Fruit fly (Drosophila melanogaster) whole organism, wandering third instar larva: ENCODE results near the gene Peritrophin-15b.

Experiments
- CG32264 ChIP-seq: fragments of 200-800 bp; sonication (Bioruptor generic); optimal IDR thresholded peaks from 2 replicates; lab custom pipeline; 2016; ENCODE audit warnings: missing biosample characterization, missing genetic modification characterization
- CG9705 ChIP-seq: fragments of 200-800 bp; sonication (Bioruptor generic); optimal IDR thresholded peaks from 2 replicates; lab custom pipeline; 2018; ENCODE audit warnings: missing biosample characterization, mild to moderate bottlenecking, missing genetic modification characterization
- CrebA ChIP-seq: fragments of 200-800 bp; sonication (Bioruptor generic); optimal IDR thresholded peaks from 2 replicates; lab custom pipeline; 2016; ENCODE audit warnings: missing biosample characterization, mild to moderate bottlenecking, missing genetic modification characterization, borderline replicate concordance
- Dfd ChIP-seq: fragments of >200 bp; optimal IDR thresholded peaks from 2 replicates; lab custom pipeline; 2017; ENCODE audit warnings: missing biosample characterization, missing genetic modification characterization
- Dif ChIP-seq: fragments of 200-275, 200-300 bp; sonication (Bioruptor generic); optimal IDR thresholded peaks from 2 replicates; lab custom pipeline; 2018; ENCODE audit warnings: missing biosample characterization, missing genetic modification characterization; ENCODE audit not compliant: partially characterized antibody
- HLH106 ChIP-seq: fragments of 200-800 bp; optimal IDR thresholded peaks from 3 replicates; lab custom pipeline; 2019; ENCODE audit warnings: missing biosample characterization, mild to moderate bottlenecking, missing genetic modification characterization, moderate library complexity
- Hr78 ChIP-seq: fragments of >200 bp; optimal IDR thresholded peaks from 2 replicates; lab custom pipeline; 2017; ENCODE audit warnings: missing biosample characterization, missing genetic modification characterization
- Hr83 ChIP-seq: fragments of 200-300 bp; sonication (Bioruptor generic); optimal IDR thresholded peaks from 2 replicates; lab custom pipeline; 2016; ENCODE audit warnings: missing biosample characterization, mild to moderate bottlenecking, missing genetic modification characterization, moderate library complexity; ENCODE audit not compliant: poor library complexity, severe bottlenecking
- Jra ChIP-seq: sonication (Bioruptor generic); optimal IDR thresholded peaks from 2 replicates; lab custom pipeline; 2016; ENCODE audit warnings: missing biosample characterization, missing genetic modification characterization
- Mio ChIP-seq: sonication (Bioruptor generic); optimal IDR thresholded peaks from 2 replicates; lab custom pipeline; 2016; ENCODE audit warnings: missing biosample characterization, missing genetic modification characterization
- Myc ChIP-seq: fragments of >200 bp; optimal IDR thresholded peaks from 2 replicates; lab custom pipeline; 2017
- N ChIP-seq: fragments of >200 bp; optimal IDR thresholded peaks from 2 replicates; lab custom pipeline; 2018; ENCODE audit warnings: missing biosample characterization, missing external identifiers, missing genetic modification characterization
- Sp1 ChIP-seq: fragments of 200-800 bp; sonication (Bioruptor generic); optimal IDR thresholded peaks from 3 replicates; lab custom pipeline; 2019; ENCODE audit warnings: missing biosample characterization, mild to moderate bottlenecking, missing genetic modification characterization, moderate library complexity
- brk ChIP-seq: fragments of 200-800 bp; sonication (Bioruptor generic); optimal IDR thresholded peaks from 2 replicates; lab custom pipeline; 2016; ENCODE audit warnings: missing biosample characterization, mild to moderate bottlenecking, missing genetic modification characterization
- dl ChIP-seq, 2 experiments: fragments of 175-275, 200-275 bp in 1 of 2; fragments of 200-275 bp in 1 of 2; sonication (Bioruptor generic); optimal IDR thresholded peaks; lab custom pipeline; 2018; ENCODE audit warnings: mild to moderate bottlenecking in 2 of 2, missing biosample characterization in 2 of 2, missing genetic modification characterization in 2 of 2, moderate library complexity in 2 of 2; ENCODE audit not compliant: partially characterized antibody in 2 of 2, insufficient read depth in 1 of 2
- dsf ChIP-seq: sonication (Bioruptor generic); optimal IDR thresholded peaks from 2 replicates; lab custom pipeline; 2016; ENCODE audit warnings: missing biosample characterization, missing genetic modification characterization, borderline replicate concordance
- ey ChIP-seq: fragments of 200-800 bp; sonication (Bioruptor generic); optimal IDR thresholded peaks from 2 replicates; lab custom pipeline; 2016; ENCODE audit warnings: missing biosample characterization, missing genetic modification characterization
- foxo ChIP-seq, 2 experiments: fragments of 200-800 bp; sonication (Bioruptor generic); optimal IDR thresholded peaks; 2 replicates in 1 of 2; 3 replicates in 1 of 2; lab custom pipeline; 2016 to 2017; ENCODE audit warnings: missing biosample characterization in 2 of 2, missing genetic modification characterization in 2 of 2
- fru ChIP-seq: fragments of 200-800 bp; sonication (Bioruptor generic); optimal IDR thresholded peaks from 3 replicates; lab custom pipeline; 2016; ENCODE audit warnings: missing biosample characterization, mild to moderate bottlenecking, missing genetic modification characterization
- jim ChIP-seq: fragments of 175-275, 200-325 bp; sonication (Bioruptor generic); optimal IDR thresholded peaks from 2 replicates; lab custom pipeline; 2016; ENCODE audit warnings: missing biosample characterization, mild to moderate bottlenecking, missing genetic modification characterization
- pan ChIP-seq: fragments of >200 bp; optimal IDR thresholded peaks from 2 replicates; lab custom pipeline; 2017
- psq ChIP-seq: fragments of 200-800 bp; sonication (Bioruptor generic); optimal IDR thresholded peaks from 3 replicates; lab custom pipeline; 2017; ENCODE audit warnings: missing biosample characterization, mild to moderate bottlenecking, missing genetic modification characterization, moderate library complexity
- rgr ChIP-seq: fragments of 200-800 bp; sonication (Bioruptor generic); optimal IDR thresholded peaks from 3 replicates; lab custom pipeline; 2016; ENCODE audit warnings: missing biosample characterization, mild to moderate bottlenecking, missing genetic modification characterization
- sage ChIP-seq: fragments of 200-800 bp; sonication (Bioruptor generic); optimal IDR thresholded peaks from 2 replicates; lab custom pipeline; 2016; ENCODE audit warnings: missing biosample characterization, mild to moderate bottlenecking, missing genetic modification characterization
- sv ChIP-seq: fragments of 200-800 bp; sonication (Bioruptor generic); optimal IDR thresholded peaks from 3 replicates; lab custom pipeline; 2016; ENCODE audit warnings: missing biosample characterization, missing genetic modification characterization
- tai ChIP-seq: sonication (Bioruptor generic); optimal IDR thresholded peaks from 2 replicates; lab custom pipeline; 2016; ENCODE audit warnings: missing biosample characterization, missing genetic modification characterization
- usp ChIP-seq: fragments of >200 bp; optimal IDR thresholded peaks from 2 replicates; lab custom pipeline; 2017; ENCODE audit warnings: missing biosample characterization, missing genetic modification characterization
- woc ChIP-seq: sonication (Bioruptor generic); optimal IDR thresholded peaks from 2 replicates; lab custom pipeline; 2016; ENCODE audit warnings: missing biosample characterization, mild to moderate bottlenecking, missing genetic modification characterization

The Peritrophin-15b gene

dm6 chr2L:8399863-8400598 lies 5.3 kb upstream of the Peritrophin-15b start, which contains the start of gene CG31898:
Gene CG31898 (plus strand): TSS chr2L:8400421.
- TF ChIP-seq foxo (GFP tag; optimal IDR thresholded peaks at IDR 0.05; lab: Kevin White, UChicago): no peak
- peak; percentile 26 for TF ChIP-seq sage (GFP tag; lab: Kevin White, UChicago)
- TF ChIP-seq, all 38 proteins: peak for 1

DNA sequence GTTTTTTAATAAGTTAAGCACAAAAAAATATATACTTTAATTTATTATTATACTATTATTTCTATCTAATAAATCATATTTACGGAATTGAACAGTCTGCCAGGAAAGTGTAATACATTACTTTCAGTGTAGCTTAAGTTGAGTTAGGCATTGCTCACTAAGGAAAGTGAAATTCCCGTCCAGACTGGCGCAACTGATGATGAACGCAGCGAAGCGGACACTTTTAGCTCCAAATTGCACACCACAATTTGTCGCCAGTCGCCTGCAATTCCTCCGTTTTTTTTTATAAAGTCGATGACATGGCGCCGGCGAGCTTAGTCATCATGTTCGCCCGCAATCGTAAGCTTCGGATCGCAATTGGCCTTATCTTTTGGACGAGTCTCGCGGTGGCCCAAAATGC lies 4.0 kb upstream of the Peritrophin-15b start, which contains the start of gene CG13386:
CG13386 (plus strand) TSS at position 301 of the 400 bp plus-strand sequence.
- TF ChIP-seq brk (no peak), rgr (GFP tag; lab: Kevin White, UChicago) (no peak), Sp1 (GFP tag; lab: Kevin White, UChicago) (no peak)

DNA sequence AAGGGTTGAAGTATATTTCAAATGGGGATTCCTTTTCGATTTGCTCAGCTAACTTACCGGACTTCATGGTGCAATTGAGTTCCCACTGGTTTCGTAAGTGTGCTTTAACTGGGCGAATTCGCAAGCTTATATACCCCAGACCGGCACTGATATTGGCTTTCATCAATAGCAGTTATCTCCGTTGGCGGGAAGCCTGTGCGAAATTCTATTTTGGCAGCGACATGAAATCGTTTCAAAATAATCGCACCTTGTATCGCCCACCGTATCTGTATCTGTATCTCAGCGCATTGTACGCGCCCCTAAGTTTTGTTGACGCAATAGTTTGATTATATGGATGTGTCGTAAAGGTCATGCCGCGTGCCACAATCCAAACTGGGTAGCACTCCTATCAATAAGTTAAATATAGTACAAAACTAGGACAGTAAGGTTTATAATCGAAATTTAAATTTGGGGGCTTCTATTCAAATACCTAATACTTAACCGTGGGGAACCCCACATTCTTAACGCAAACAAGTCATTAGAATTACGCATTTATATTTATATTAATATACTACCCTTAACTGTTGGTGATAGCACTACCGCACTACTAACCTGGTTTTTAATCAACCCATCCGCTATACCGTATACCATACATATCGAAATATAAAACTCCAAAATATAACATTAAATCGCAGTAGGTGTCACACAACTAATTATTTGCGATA lies 1.4 kb upstream of the Peritrophin-15b start, which contains the start of the genes Peritrophin-15a and CG13385:
Peritrophin-15a (minus strand) TSS at position 101 of the 704 bp plus-strand sequence.
CG13385 (plus strand) TSS at position 654 of the 704 bp plus-strand sequence.
- no peak for TF ChIP-seq Myc (lab: Kevin White, UChicago)
- TF ChIP-seq pan (lab: Kevin White, UChicago): no peak
- TF ChIP-seq rgr (GFP tag; lab: Kevin White, UChicago): no peak
- TF ChIP-seq CrebA (GFP tag; lab: Kevin White, UChicago): no peak
- no peak for TF ChIP-seq N (GFP tag; lab: Kevin White, UChicago)
- TF ChIP-seq dsf (GFP tag; lab: Kevin White, UChicago): no peak
- no peak for TF ChIP-seq Mio
- no peak for TF ChIP-seq sv
- no peak for TF ChIP-seq foxo (GFP tag; optimal IDR thresholded peaks at IDR 0.05; lab: Kevin White, UChicago)
- no peak for TF ChIP-seq Dfd

DNA sequence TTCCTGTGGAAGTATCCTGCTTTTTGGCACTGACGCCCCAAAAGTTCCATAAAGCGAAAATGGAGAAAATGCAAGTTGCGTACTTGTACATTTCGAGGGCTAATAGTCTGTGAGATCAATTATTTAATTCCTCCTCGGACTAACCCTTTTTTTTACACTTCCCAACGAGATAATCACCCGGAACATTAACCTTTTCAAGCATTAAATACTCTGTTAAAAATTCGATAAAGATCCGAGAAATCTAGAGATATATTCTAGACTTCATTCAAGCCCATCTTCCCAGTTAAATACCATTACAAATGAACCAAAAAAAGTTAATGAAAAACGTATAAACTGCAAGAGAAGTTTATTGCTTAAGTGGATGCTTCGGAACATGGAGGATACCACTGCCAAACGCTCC lies 560 bp downstream of the Peritrophin-15b start, which contains the start of gene lectin-29Ca:
lectin-29Ca (minus strand) TSS at position 101 of the 400 bp plus-strand sequence.
- TF ChIP-seq HLH106 (tag; lab: Kevin White, UChicago) (no peak), CG9705 (GFP tag; lab: Kevin White, UChicago) (no peak), sage (GFP tag; lab: Kevin White, UChicago) (no peak), N (GFP tag; lab: Kevin White, UChicago) (no peak), Hr78 (GFP tag; lab: Kevin White, UChicago) (no peak), ey (no peak), foxo (GFP tag; optimal IDR thresholded peaks at IDR 0.05; lab: Kevin White, UChicago) (no peak), CG32264 (no peak), brk (no peak), woc (GFP tag; lab: Kevin White, UChicago) (no peak), dl (GFP tag; optimal IDR thresholded peaks at IDR 0.05; lab: Kevin White, UChicago; ENCODE audit: insufficient read depth in 1 of 2, partially characterized antibody in 2 of 2) (no peak), Dif (no peak), pan (lab: Kevin White, UChicago) (no peak)

- TF ChIP-seq CG9705 (GFP tag; lab: Kevin White, UChicago): no peak
- TF ChIP-seq psq (GFP tag; lab: Kevin White, UChicago): no peak
- no peak for TF ChIP-seq Jra (GFP tag; lab: Kevin White, UChicago)
- TF ChIP-seq tai (GFP tag; lab: Kevin White, UChicago): no peak
- no peak for TF ChIP-seq woc (GFP tag; lab: Kevin White, UChicago)
- TF ChIP-seq usp (GFP tag; lab: Kevin White, UChicago): no peak
- no peak for TF ChIP-seq CrebA (GFP tag; lab: Kevin White, UChicago)
Observed at dm6 chr2L:8393122-8393521, 1.6 kb downstream of the Peritrophin-15b start, which contains the start of gene Acp29AB. Gene Acp29AB (minus strand): TSS chr2L:8393222.

- TF ChIP-seq CrebA (GFP tag; lab: Kevin White, UChicago) (no peak), CG9705 (GFP tag; lab: Kevin White, UChicago) (no peak), dl (GFP tag; optimal IDR thresholded peaks at IDR 0.05; lab: Kevin White, UChicago; ENCODE audit: insufficient read depth in 1 of 2, partially characterized antibody in 2 of 2) (no peak), Mio (no peak), CG32264 (no peak), jim (GFP tag; lab: Kevin White, UChicago) (no peak), fru (no peak), Hr78 (GFP tag; lab: Kevin White, UChicago) (no peak), sv (no peak), Hr83 (no peak)
Observed at dm6 chr2L:8392298-8392697, 2.4 kb downstream of the Peritrophin-15b start, which contains the start of gene CG42820. Gene CG42820 (minus strand): TSS chr2L:8392398.
